Fruit fly (Drosophila melanogaster) whole organism, prepupa: ENCODE results near the gene CG15446.
A peak's percentile ranks its signal among the peaks of the same experiment; 100 is the strongest.

ENCODE experiments used
- Blimp-1 ChIP-seq: fragments of 200-800 bp; sonication (Bioruptor generic); optimal IDR thresholded peaks from 3 replicates; lab custom pipeline; 2017; ENCODE audit warnings: missing biosample characterization, missing genetic modification characterization, mild to moderate bottlenecking, moderate library complexity, missing genetic modification reagents
- CG10631 ChIP-seq: fragments of 200-800 bp; sonication (Bioruptor generic); optimal IDR thresholded peaks from 2 replicates; lab custom pipeline; 2016; ENCODE audit warnings: missing biosample characterization, missing genetic modification characterization
- CG11294 ChIP-seq: fragments of 200-800 bp; sonication (Bioruptor generic); IDR thresholded peaks from 2 replicates; pipeline ENCODE4 v1.3.6; 2022; ENCODE audit warnings: missing biosample characterization, missing genetic modification characterization
- CG11902 ChIP-seq: fragments of 200-800 bp; sonication (Bioruptor generic); optimal IDR thresholded peaks from 3 replicates; lab custom pipeline; 2016; ENCODE audit warnings: missing biosample characterization, missing genetic modification characterization
- CG15336 ChIP-seq: fragments of 200-800 bp; sonication (Bioruptor generic); IDR thresholded peaks from 2 replicates; pipeline ENCODE4 v1.3.6; 2022; ENCODE audit warnings: missing biosample characterization, missing genetic modification characterization
- CG1621 ChIP-seq: fragments of 200-800 bp; sonication (Bioruptor generic); optimal IDR thresholded peaks from 3 replicates; lab custom pipeline; 2018; ENCODE audit warnings: missing biosample characterization, mild to moderate bottlenecking, missing genetic modification characterization
- CG16779 ChIP-seq: fragments of 200-800 bp; sonication (Bioruptor generic); optimal IDR thresholded peaks from 3 replicates; lab custom pipeline; 2017; ENCODE audit warnings: missing biosample characterization, mild to moderate bottlenecking, missing genetic modification characterization
- CG31627 ChIP-seq: fragments of 200-800 bp; sonication (Bioruptor generic); optimal IDR thresholded peaks from 3 replicates; lab custom pipeline; 2016; ENCODE audit warnings: missing biosample characterization, missing genetic modification characterization
- CG32006 ChIP-seq: fragments of 200-800 bp; sonication (Bioruptor generic); optimal IDR thresholded peaks from 3 replicates; lab custom pipeline; 2017; ENCODE audit warnings: missing biosample characterization, mild to moderate bottlenecking, missing genetic modification characterization
- CG34406 ChIP-seq: fragments of 200-800 bp; sonication (Bioruptor generic); optimal IDR thresholded peaks from 3 replicates; lab custom pipeline; 2016; ENCODE audit warnings: missing biosample characterization, missing genetic modification characterization
- CG3919 ChIP-seq: fragments of 200-800 bp; sonication (Bioruptor generic); optimal IDR thresholded peaks from 3 replicates; lab custom pipeline; 2016; ENCODE audit warnings: missing biosample characterization, missing genetic modification characterization
- CG4318 ChIP-seq: fragments of 200-800 bp; sonication (Bioruptor generic); optimal IDR thresholded peaks from 3 replicates; lab custom pipeline; 2017; ENCODE audit warnings: missing biosample characterization, mild to moderate bottlenecking, missing genetic modification characterization
- CG6276 ChIP-seq: fragments of 200-800 bp; sonication (Bioruptor generic); optimal IDR thresholded peaks from 2 replicates; lab custom pipeline; 2017; ENCODE audit warnings: missing biosample characterization, mild to moderate bottlenecking, missing genetic modification characterization
- CG6792 ChIP-seq: fragments of 200-800 bp; sonication (Bioruptor generic); optimal IDR thresholded peaks from 3 replicates; lab custom pipeline; 2016; ENCODE audit warnings: missing biosample characterization, missing genetic modification characterization
- CG6808 ChIP-seq: fragments of 200-800 bp; sonication (Bioruptor generic); optimal IDR thresholded peaks from 3 replicates; lab custom pipeline; 2017; ENCODE audit warnings: missing biosample characterization, missing genetic modification characterization, mild to moderate bottlenecking, moderate library complexity, missing genetic modification reagents
- CG6854 ChIP-seq: fragments of 200-800 bp; sonication (Bioruptor generic); optimal IDR thresholded peaks from 2 replicates; lab custom pipeline; 2017; ENCODE audit warnings: missing biosample characterization, mild to moderate bottlenecking, missing genetic modification characterization
- CG7368 ChIP-seq: fragments of 200-800 bp; sonication (Bioruptor generic); optimal IDR thresholded peaks from 3 replicates; lab custom pipeline; 2016; ENCODE audit warnings: missing biosample characterization, missing genetic modification characterization
- CG8319 ChIP-seq: fragments of 200-800 bp; sonication (Bioruptor generic); optimal IDR thresholded peaks from 3 replicates; lab custom pipeline; 2016; ENCODE audit warnings: missing biosample characterization, missing genetic modification characterization
- CG8632 ChIP-seq: fragments of 200-800 bp; sonication (Bioruptor generic); optimal IDR thresholded peaks from 3 replicates; lab custom pipeline; 2016; ENCODE audit warnings: missing biosample characterization, missing genetic modification characterization
- CG9139 ChIP-seq: fragments of 200-800 bp; sonication (Bioruptor generic); optimal IDR thresholded peaks from 3 replicates; lab custom pipeline; 2017; ENCODE audit warnings: missing biosample characterization, mild to moderate bottlenecking, missing genetic modification characterization
- Eip75B ChIP-seq: fragments of 200-800 bp; sonication (Bioruptor generic); optimal IDR thresholded peaks from 3 replicates; lab custom pipeline; 2016; ENCODE audit warnings: missing biosample characterization, missing genetic modification characterization
- Eip78C ChIP-seq: fragments of 200-800 bp; sonication (Bioruptor generic); peaks from one replicate; lab custom pipeline; 2016; ENCODE audit warnings: missing biosample characterization, missing genetic modification characterization
- Ets21C ChIP-seq: fragments of 200-800 bp; sonication (Bioruptor generic); optimal IDR thresholded peaks from 3 replicates; lab custom pipeline; 2016; ENCODE audit warnings: missing biosample characterization, missing genetic modification characterization
- Ets96B ChIP-seq: fragments of 200-800 bp; optimal IDR thresholded peaks from 2 replicates; lab custom pipeline; 2019; ENCODE audit warnings: missing biosample characterization, mild to moderate bottlenecking, missing genetic modification characterization, moderate library complexity
- Hr38 ChIP-seq: sonication (Bioruptor generic); optimal IDR thresholded peaks from 2 replicates; lab custom pipeline; 2016; ENCODE audit warnings: missing biosample characterization, missing genetic modification characterization
- Hr4 ChIP-seq: fragments of 200-800 bp; sonication (Bioruptor generic); optimal IDR thresholded peaks from 3 replicates; lab custom pipeline; 2016; ENCODE audit warnings: missing biosample characterization, missing genetic modification characterization
- Lpt ChIP-seq: fragments of 200-800 bp; sonication (Bioruptor generic); optimal IDR thresholded peaks from 3 replicates; lab custom pipeline; 2016; ENCODE audit warnings: missing biosample characterization, missing genetic modification characterization
- Met ChIP-seq: fragments of 200-800 bp; sonication (Bioruptor generic); optimal IDR thresholded peaks from 3 replicates; lab custom pipeline; 2016; ENCODE audit warnings: missing biosample characterization, missing genetic modification characterization
- OdsH ChIP-seq: fragments of 200-800 bp; sonication (Bioruptor generic); optimal IDR thresholded peaks from 3 replicates; lab custom pipeline; 2016; ENCODE audit warnings: missing biosample characterization, missing genetic modification characterization
- Smox ChIP-seq: fragments of 200-800 bp; sonication (Bioruptor generic); optimal IDR thresholded peaks from 3 replicates; lab custom pipeline; 2016; ENCODE audit warnings: missing biosample characterization, missing genetic modification characterization
- Sox102F ChIP-seq: fragments of 200-800 bp; sonication (Bioruptor generic); optimal IDR thresholded peaks from 2 replicates; lab custom pipeline; 2016; ENCODE audit warnings: missing biosample characterization, mild to moderate bottlenecking, missing genetic modification characterization
- Sox14 ChIP-seq: fragments of 200-800 bp; sonication (Bioruptor generic); optimal IDR thresholded peaks from 3 replicates; lab custom pipeline; 2016; ENCODE audit warnings: missing biosample characterization, missing genetic modification characterization
- achi ChIP-seq: fragments of 200-800 bp; sonication (Bioruptor generic); optimal IDR thresholded peaks from 3 replicates; lab custom pipeline; 2016; ENCODE audit warnings: missing biosample characterization, missing genetic modification characterization
- acj6 ChIP-seq: fragments of 200-800 bp; sonication (Bioruptor generic); optimal IDR thresholded peaks from 3 replicates; lab custom pipeline; 2016; ENCODE audit warnings: missing biosample characterization, missing genetic modification characterization
- cyc ChIP-seq: fragments of 200-800 bp; sonication (Bioruptor generic); optimal IDR thresholded peaks from 3 replicates; lab custom pipeline; 2016; ENCODE audit warnings: missing biosample characterization, missing genetic modification characterization
- eg ChIP-seq: fragments of 200-800 bp; sonication (Bioruptor generic); IDR thresholded peaks from 3 replicates; pipeline ENCODE4 v1.3.6; 2022; ENCODE audit warnings: missing biosample characterization, missing genetic modification characterization
- esn ChIP-seq: fragments of 200-800 bp; sonication (Bioruptor generic); optimal IDR thresholded peaks from 2 replicates; lab custom pipeline; 2016; ENCODE audit warnings: missing biosample characterization, mild to moderate bottlenecking, missing genetic modification characterization, moderate library complexity
- fd59A ChIP-seq: fragments of 200-800 bp; sonication (Bioruptor generic); optimal IDR thresholded peaks from 2 replicates; lab custom pipeline; 2017; ENCODE audit warnings: missing biosample characterization, mild to moderate bottlenecking, missing genetic modification characterization, missing genetic modification reagents
- fd85E ChIP-seq: fragments of 200-800 bp; sonication (Bioruptor generic); optimal IDR thresholded peaks from 3 replicates; lab custom pipeline; 2016; ENCODE audit warnings: missing biosample characterization, missing genetic modification characterization
- fkh ChIP-seq: fragments of 200-800 bp; sonication (Bioruptor generic); optimal IDR thresholded peaks from 3 replicates; lab custom pipeline; 2017; ENCODE audit warnings: missing biosample characterization, mild to moderate bottlenecking, missing genetic modification characterization, moderate library complexity
- lz ChIP-seq: fragments of 200-800 bp; sonication (Bioruptor generic); optimal IDR thresholded peaks from 3 replicates; lab custom pipeline; 2016; ENCODE audit warnings: missing biosample characterization, missing genetic modification characterization
- pdm3 ChIP-seq: fragments of 200-800 bp; sonication (Bioruptor generic); optimal IDR thresholded peaks from 3 replicates; lab custom pipeline; 2016; ENCODE audit warnings: missing biosample characterization, missing genetic modification characterization
- ss ChIP-seq, 2 experiments: fragments of 200-800 bp; sonication (Bioruptor generic); optimal IDR thresholded peaks; 2 replicates in 1 of 2; 3 replicates in 1 of 2; lab custom pipeline; 2017 to 2018; ENCODE audit warnings: mild to moderate bottlenecking in 2 of 2, missing biosample characterization in 2 of 2, missing genetic modification characterization in 2 of 2, moderate library complexity in 1 of 2
- svp ChIP-seq: fragments of 200-800 bp; sonication (Bioruptor generic); peaks from one replicate; lab custom pipeline; 2016; ENCODE audit warnings: missing biosample characterization, missing genetic modification characterization
- topi ChIP-seq: fragments of 200-800 bp; sonication (Bioruptor generic); optimal IDR thresholded peaks from 3 replicates; lab custom pipeline; 2016; ENCODE audit warnings: missing biosample characterization, missing genetic modification characterization

The CG15446 gene

dm6 chrX:21058991-21059390, 43.0 kb downstream of the CG15446 start (continued):
- TF ChIP-seq CG9139 (GFP tag; lab: Kevin White, UChicago) (peak; percentile 14), fd59A (GFP tag; lab: Kevin White, UChicago) (peak; percentile 72), CG6792 (GFP tag; lab: Kevin White, UChicago) (peak; percentile 89), ss (GFP tag; optimal IDR thresholded peaks at IDR 0.05; lab: Kevin White, UChicago) (peak; percentile 60 to 63), acj6 (peak; percentile 87), Eip78C (GFP tag; lab: Kevin White, UChicago) (peak; percentile 97), CG11294 (GFP tag; lab: Robert Waterston, UW) (peak; percentile 40; the same call in 1 of the 2 replicates), CG6276 (GFP tag; lab: Kevin White, UChicago) (peak; percentile 77), svp (GFP tag; lab: Kevin White, UChicago) (peak; percentile 96), CG10631 (peak; percentile 80), Hr38 (GFP tag; lab: Kevin White, UChicago) (no peak), Ets96B (peak; percentile 65), fd85E (peak; percentile 66), esn (GFP tag; lab: Kevin White, UChicago) (peak; percentile 93), Sox102F (GFP tag; lab: Kevin White, UChicago) (peak; percentile 88), OdsH (GFP tag; lab: Kevin White, UChicago) (peak; percentile 88), eg (GFP tag; lab: Robert Waterston, UW) (peak; percentile 84), Smox (peak; percentile 89), topi (peak; percentile 91), CG11902 (GFP tag; lab: Kevin White, UChicago) (peak; percentile 65), CG8319 (GFP tag; lab: Kevin White, UChicago) (peak; percentile 79), Eip75B (GFP tag; lab: Kevin White, UChicago) (peak; percentile 87), Blimp-1 (GFP tag; lab: Kevin White, UChicago) (peak; percentile 59), CG34406 (GFP tag; lab: Kevin White, UChicago) (peak; percentile 89), Sox14 (peak; percentile 91), lz (GFP tag; lab: Kevin White, UChicago) (peak; percentile 91), CG6854 (GFP tag; lab: Kevin White, UChicago) (peak; percentile 61), CG31627 (GFP tag; lab: Kevin White, UChicago) (peak; percentile 89), CG1621 (peak; percentile 71), achi (GFP tag; lab: Kevin White, UChicago) (peak; percentile 87), Lpt (GFP tag; lab: Kevin White, UChicago) (peak; percentile 79), Hr4 (peak; percentile 79)

DNA sequence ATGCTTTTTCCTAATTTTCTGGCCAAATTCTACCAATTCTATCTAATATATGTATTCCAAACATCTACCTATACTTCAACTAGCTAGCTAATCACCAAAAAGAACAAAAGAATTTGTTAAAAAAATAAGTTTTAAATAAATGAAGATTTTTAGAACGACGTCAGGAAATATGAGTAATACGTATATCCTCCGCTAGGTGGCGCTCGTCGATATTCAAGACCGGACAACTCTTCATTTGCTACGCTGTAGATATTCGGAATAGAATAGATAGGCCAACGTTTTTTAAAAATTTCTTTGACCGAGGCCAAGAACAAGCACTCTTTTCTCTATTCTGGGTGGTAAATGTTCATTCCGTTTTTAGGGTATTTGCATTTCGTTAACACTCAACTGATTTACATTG, 43.6 kb downstream of the CG15446 start:
- TF ChIP-seq cyc (GFP tag; lab: Kevin White, UChicago) (no peak), Eip78C (GFP tag; lab: Kevin White, UChicago) (peak; percentile 28)

- TF ChIP-seq CG8632 (GFP tag; lab: Kevin White, UChicago): no peak
- TF ChIP-seq Sox102F (GFP tag; lab: Kevin White, UChicago): no peak
- no peak for TF ChIP-seq lz (GFP tag; lab: Kevin White, UChicago)
- no peak for TF ChIP-seq topi
- no peak for TF ChIP-seq svp (GFP tag; lab: Kevin White, UChicago)
- TF ChIP-seq Ets96B: no peak
- no peak for TF ChIP-seq OdsH (GFP tag; lab: Kevin White, UChicago)
These were observed 45.3 kb downstream of the CG15446 start for dm6 chrX:21056732-21057131.

- no peak for TF ChIP-seq CG3919 (GFP tag; lab: Kevin White, UChicago)
- no peak for TF ChIP-seq esn (GFP tag; lab: Kevin White, UChicago)
- no peak for TF ChIP-seq Met
- TF ChIP-seq CG15336 (GFP tag; lab: Robert Waterston, UW): peak; percentile 63
- TF ChIP-seq CG10631: no peak
- TF ChIP-seq achi (GFP tag; lab: Kevin White, UChicago): peak; percentile 8
- TF ChIP-seq CG6276 (GFP tag; lab: Kevin White, UChicago): peak; percentile 10
- no peak for TF ChIP-seq Smox
- TF ChIP-seq OdsH (GFP tag; lab: Kevin White, UChicago): no peak
- TF ChIP-seq fkh (GFP tag; lab: Kevin White, UChicago): no peak
- TF ChIP-seq Hr4: no peak
- TF ChIP-seq CG7368: no peak
- peak; percentile 23 for TF ChIP-seq CG1621
- no peak for TF ChIP-seq CG6854 (GFP tag; lab: Kevin White, UChicago)
- no peak for TF ChIP-seq CG8632 (GFP tag; lab: Kevin White, UChicago)
- TF ChIP-seq svp (GFP tag; lab: Kevin White, UChicago): peak; percentile 55
- peak; percentile 37 for TF ChIP-seq Lpt (GFP tag; lab: Kevin White, UChicago)
- TF ChIP-seq CG6808: peak; percentile 62
- TF ChIP-seq CG32006 (GFP tag; lab: Kevin White, UChicago): peak; percentile 10
- no peak for TF ChIP-seq CG4318 (GFP tag; lab: Kevin White, UChicago)
- no peak for TF ChIP-seq Eip78C (GFP tag; lab: Kevin White, UChicago)
- no peak for TF ChIP-seq Ets21C (GFP tag; lab: Kevin White, UChicago)
- TF ChIP-seq CG16779 (tag; lab: Kevin White, UChicago): peak; percentile 59
- no peak for TF ChIP-seq pdm3
These were observed 47.0 kb downstream of the CG15446 start for dm6 chrX:21054963-21055480.
